Worm (Caenorhabditis elegans) whole organism, L4 larva: ENCODE measurements around the gene C27A2.12.
A peak's percentile ranks its signal among the peaks of the same experiment; 100 is the strongest.

ENCODE experiments used
- Y48G9A.11 ChIP-seq: fragments of 200-800 bp; sonication (Bioruptor generic); IDR thresholded peaks from 2 replicates; pipeline ENCODE4 v1.3.6; 2022; ENCODE audit warnings: missing genetic modification reagents, missing genetic modification characterization, missing compliant biosample characterization
- Y75B8A.6 ChIP-seq: fragments of 200-800 bp; sonication (Bioruptor generic); IDR thresholded peaks from 2 replicates; pipeline ENCODE4 v1.3.6; 2022; ENCODE audit warnings: missing genetic modification reagents, missing genetic modification characterization, missing compliant biosample characterization
- aha-1 ChIP-seq: fragments of 150-350 bp; peaks from one replicate; lab custom pipeline; 2014; ENCODE audit warnings: missing biosample characterization, missing genetic modification characterization
- ceh-28 ChIP-seq: fragments of 150-350 bp; optimal IDR thresholded peaks from 2 replicates; lab custom pipeline; 2014; ENCODE audit warnings: missing biosample characterization, missing genetic modification reagents, missing genetic modification characterization
- ctbp-1 ChIP-seq: fragments of 200-800 bp; sonication (Bioruptor generic); IDR thresholded peaks from 2 replicates; pipeline ENCODE4 v1.3.6; 2022; ENCODE audit warnings: missing genetic modification reagents, missing genetic modification characterization, missing compliant biosample characterization
- daf-16 ChIP-seq, 3 experiments: sonication (generic microtip); optimal IDR thresholded peaks; 2 replicates each; lab custom pipeline; 2016 to 2017; ENCODE audit warnings: missing genetic modification characterization in 3 of 3, missing genetic modification reagents in 3 of 3, mild to moderate bottlenecking in 2 of 3, missing compliant biosample characterization in 2 of 3, missing biosample characterization in 1 of 3, moderate library complexity in 1 of 3
- daf-19 ChIP-seq: fragments of 200-800 bp; sonication (Bioruptor generic); conservative IDR thresholded peaks from 2 replicates; pipeline ENCODE4 v1.3.6; 2022; ENCODE audit warnings: missing genetic modification characterization, missing compliant biosample characterization
- dmd-6 ChIP-seq: fragments of 200-800 bp; sonication (Bioruptor generic); IDR thresholded peaks from 2 replicates; pipeline ENCODE4 v1.3.6; 2022; ENCODE audit warnings: missing genetic modification reagents, missing genetic modification characterization, missing compliant biosample characterization
- dpl-1 ChIP-seq: fragments of 150-350 bp; optimal IDR thresholded peaks from 2 replicates; lab custom pipeline; 2014; ENCODE audit warnings: missing biosample characterization, missing genetic modification reagents, missing genetic modification characterization
- duxl-1 ChIP-seq: sonication (generic microtip); optimal IDR thresholded peaks from 2 replicates; lab custom pipeline; 2016; ENCODE audit warnings: mild to moderate bottlenecking, missing genetic modification characterization, moderate library complexity, missing compliant biosample characterization; ENCODE audit not compliant: poor library complexity
- dve-1 ChIP-seq: sonication (generic microtip); optimal IDR thresholded peaks from 2 replicates; lab custom pipeline; 2017; ENCODE audit warnings: antibody characterized with exemption, mild to moderate bottlenecking, missing genetic modification characterization, missing compliant biosample characterization; ENCODE audit not compliant: insufficient read depth
- egl-43 ChIP-seq: fragments of 200-800 bp; sonication (Bioruptor generic); IDR thresholded peaks from 2 replicates; pipeline ENCODE4 v1.3.6; 2022; ENCODE audit warnings: missing genetic modification reagents, missing genetic modification characterization, missing compliant biosample characterization
- fos-1 ChIP-seq: fragments of 150-350 bp; optimal IDR thresholded peaks from 2 replicates; lab custom pipeline; 2014; ENCODE audit warnings: missing biosample characterization, missing genetic modification characterization
- gei-8 ChIP-seq: fragments of 200-800 bp; sonication (Bioruptor generic); optimal IDR thresholded peaks from 2 replicates; lab custom pipeline; 2018; ENCODE audit warnings: mild to moderate bottlenecking, missing genetic modification characterization, missing compliant biosample characterization
- hlh-11 ChIP-seq: fragments of 200-800 bp; sonication (Bioruptor generic); optimal IDR thresholded peaks from 2 replicates; lab custom pipeline; 2018; ENCODE audit warnings: mild to moderate bottlenecking, missing genetic modification characterization, missing compliant biosample characterization
- hlh-30 ChIP-seq: sonication (generic microtip); optimal IDR thresholded peaks from 2 replicates; lab custom pipeline; 2017; ENCODE audit warnings: antibody characterized with exemption, mild to moderate bottlenecking, missing genetic modification characterization, missing compliant biosample characterization; ENCODE audit not compliant: insufficient read depth
- lin-13 ChIP-seq: fragments of 150-350 bp; optimal IDR thresholded peaks from 2 replicates; lab custom pipeline; 2014; ENCODE audit warnings: missing biosample characterization, missing genetic modification reagents, missing genetic modification characterization
- lin-15B ChIP-seq: fragments of 150-350 bp; sonication (generic microtip); optimal IDR thresholded peaks from 3 replicates; lab custom pipeline; 2014; ENCODE audit warnings: missing biosample characterization, missing genetic modification characterization
- lin-29 ChIP-seq: fragments of 200-800 bp; sonication (Bioruptor generic); IDR thresholded peaks from 2 replicates; pipeline ENCODE4 v1.3.6; 2022; ENCODE audit warnings: missing genetic modification reagents, missing genetic modification characterization, missing compliant biosample characterization
- lin-38 ChIP-seq: fragments of 200-800 bp; sonication (Bioruptor generic); IDR thresholded peaks from 2 replicates; pipeline ENCODE4 v1.3.6; 2022; ENCODE audit warnings: missing genetic modification reagents, missing genetic modification characterization, missing compliant biosample characterization
- lir-3 ChIP-seq: sonication (generic microtip); optimal IDR thresholded peaks from 2 replicates; lab custom pipeline; 2016; ENCODE audit warnings: mild to moderate bottlenecking, missing genetic modification characterization, missing compliant biosample characterization
- lsy-2 ChIP-seq, 2 experiments: fragments of 150-350 bp in 1 of 2; sonication (generic microtip) in 1 of 2; optimal IDR thresholded peaks; 2 replicates each; lab custom pipeline; 2014 to 2017; ENCODE audit warnings: missing biosample characterization in 2 of 2, missing genetic modification characterization in 2 of 2
- madf-9 ChIP-seq: fragments of 200-800 bp; sonication (Bioruptor generic); conservative IDR thresholded peaks from 2 replicates; pipeline ENCODE4 v1.3.6; 2022; ENCODE audit warnings: missing genetic modification reagents, missing genetic modification characterization, missing compliant biosample characterization
- mdl-1 ChIP-seq, 2 experiments: fragments of 150-350 bp in 1 of 2; sonication (generic microtip) in 1 of 2; optimal IDR thresholded peaks; 2 replicates each; lab custom pipeline; 2014 to 2017; ENCODE audit warnings: missing biosample characterization in 2 of 2, missing genetic modification characterization in 2 of 2
- mep-1 ChIP-seq: fragments of 150-350 bp; sonication (generic microtip); optimal IDR thresholded peaks from 3 replicates; lab custom pipeline; 2014; ENCODE audit warnings: missing biosample characterization, missing genetic modification characterization
- mes-2 ChIP-seq: sonication (generic microtip); optimal IDR thresholded peaks from 2 replicates; lab custom pipeline; 2016; ENCODE audit warnings: missing genotype, mild to moderate bottlenecking, missing genetic modification characterization, missing compliant biosample characterization; ENCODE audit not compliant: poor library complexity, severe bottlenecking
- mxl-3 ChIP-seq: fragments of 200-800 bp; sonication (Bioruptor generic); optimal IDR thresholded peaks from 2 replicates; lab custom pipeline; 2018; ENCODE audit warnings: mild to moderate bottlenecking, missing genetic modification characterization, missing compliant biosample characterization
- nhr-102 ChIP-seq: sonication (generic microtip); optimal IDR thresholded peaks from 2 replicates; lab custom pipeline; 2016; ENCODE audit warnings: mild to moderate bottlenecking, missing genetic modification characterization, moderate library complexity, missing compliant biosample characterization
- nhr-28 ChIP-seq: fragments of 150-350 bp; optimal IDR thresholded peaks from 2 replicates; lab custom pipeline; 2014; ENCODE audit warnings: missing biosample characterization, missing genetic modification characterization
- nhr-41 ChIP-seq: fragments of 200-800 bp; sonication (Bioruptor generic); IDR thresholded peaks from 2 replicates; pipeline ENCODE4 v1.3.6; 2022; ENCODE audit warnings: missing genetic modification reagents, missing genetic modification characterization, missing compliant biosample characterization
- nhr-48 ChIP-seq: sonication (generic microtip); optimal IDR thresholded peaks from 2 replicates; lab custom pipeline; 2016; ENCODE audit warnings: mild to moderate bottlenecking, missing genetic modification characterization, missing compliant biosample characterization
- nhr-6 ChIP-seq: fragments of 150-350 bp; optimal IDR thresholded peaks from 2 replicates; lab custom pipeline; 2014; ENCODE audit warnings: missing biosample characterization, missing genetic modification characterization
- pha-4 ChIP-seq, 2 experiments: fragments of 150-350 bp in 1 of 2; fragments of 200-800 bp in 1 of 2; sonication (Bioruptor generic) in 1 of 2; IDR thresholded peaks in 1 of 2; optimal IDR thresholded peaks in 1 of 2; 2 replicates each; pipeline versions ENCODE4 v1.3.6 to Lab custom; 2014 to 2022; ENCODE audit warnings: missing genetic modification characterization in 2 of 2, missing genetic modification reagents in 2 of 2, missing biosample characterization in 1 of 2, missing compliant biosample characterization in 1 of 2
- rbr-2 ChIP-seq: sonication (generic microtip); optimal IDR thresholded peaks from 2 replicates; lab custom pipeline; 2016; ENCODE audit warnings: missing genotype, missing genetic modification characterization, missing compliant biosample characterization
- skn-1 ChIP-seq: fragments of 150-350 bp; optimal IDR thresholded peaks from 2 replicates; lab custom pipeline; 2014; ENCODE audit warnings: missing biosample characterization, missing genetic modification characterization
- spr-1 ChIP-seq: sonication (generic microtip); optimal IDR thresholded peaks from 2 replicates; lab custom pipeline; 2016; ENCODE audit warnings: mild to moderate bottlenecking, missing genetic modification characterization, missing compliant biosample characterization
- tra-1 ChIP-seq: fragments of 200-800 bp; sonication (Bioruptor generic); IDR thresholded peaks from 2 replicates; pipeline ENCODE4 v1.3.6; 2022; ENCODE audit warnings: missing genetic modification reagents, missing genetic modification characterization, missing compliant biosample characterization
- unc-130 ChIP-seq: sonication (generic microtip); optimal IDR thresholded peaks from 2 replicates; lab custom pipeline; 2016; ENCODE audit warnings: missing genetic modification reagents, missing genetic modification characterization, missing compliant biosample characterization
- unc-62 ChIP-seq, 3 experiments: fragments of 150-350 bp in 1 of 3; sonication (generic microtip); optimal IDR thresholded peaks in 2 of 3; peaks in 1 of 3; 1 replicate in 1 of 3; 2 replicates in 2 of 3; lab custom pipeline; 2014 to 2017; ENCODE audit warnings: missing biosample characterization in 3 of 3, missing genetic modification characterization in 3 of 3, missing genetic modification reagents in 3 of 3, missing genotype in 1 of 3
- zag-1 ChIP-seq: fragments of 150-350 bp; optimal IDR thresholded peaks from 2 replicates; lab custom pipeline; 2014; ENCODE audit warnings: missing biosample characterization, missing genetic modification characterization

Gene C27A2.12

ce11 chrII:5081124-5081913, 23.4 kb upstream of the C27A2.12 start, which contains the start of gene dsh-2:
dsh-2 (minus strand) TSS chrII:5081174.
- TF ChIP-seq dmd-6: peak; percentile 13; the same call in 1 of the 2 replicates
- TF ChIP-seq zag-1 (tag; lab: Kevin White, UChicago): no peak
- TF ChIP-seq egl-43 (GFP tag; lab: Robert Waterston, UW): no peak
- no peak for TF ChIP-seq lir-3 (tag; lab: Kevin White, UChicago)
- no peak for TF ChIP-seq madf-9 (GFP tag; lab: Robert Waterston, UW)
- peak; percentile 55 for TF ChIP-seq hlh-11 (tag; lab: Kevin White, UChicago)
- TF ChIP-seq mxl-3 (GFP tag; lab: Kevin White, UChicago): peak; percentile 64
- peak; percentile 45 for TF ChIP-seq duxl-1 (tag; lab: Kevin White, UChicago)
- no peak for TF ChIP-seq Y75B8A.6
- TF ChIP-seq spr-1: no peak
- peak; percentile 27 for TF ChIP-seq aha-1 (tag; lab: Kevin White, UChicago)
- no peak for TF ChIP-seq ctbp-1 (GFP tag; lab: Robert Waterston, UW)
- TF ChIP-seq unc-130 (GFP tag; lab: Kevin White, UChicago): peak; percentile 27
- peak; percentile 70 for TF ChIP-seq dve-1 (tag; lab: Kevin White, UChicago)
- TF ChIP-seq tra-1 (GFP tag; lab: Robert Waterston, UW): no peak
- TF ChIP-seq gei-8 (GFP tag; lab: Kevin White, UChicago): no peak
- TF ChIP-seq unc-62 (GFP tag; optimal IDR thresholded peaks at IDR 0.05 in 1 of 2; lab: Kevin White, UChicago): peak in 1 of 2 experiments; percentile 92
- TF ChIP-seq unc-62 (tag; optimal IDR thresholded peaks at IDR 0.05; lab: Kevin White, UChicago): no peak
- peak in 1 of 2 experiments; percentile 30 for TF ChIP-seq mdl-1 (tag; optimal IDR thresholded peaks at IDR 0.05; lab: Kevin White, UChicago)
- TF ChIP-seq Y48G9A.11: no peak
- TF ChIP-seq mep-1 (tag; lab: Kevin White, UChicago): no peak
- peak in 1 of 2 experiments; percentile 73 for TF ChIP-seq lsy-2 (tag; optimal IDR thresholded peaks at IDR 0.05; lab: Kevin White, UChicago)
- TF ChIP-seq dpl-1: peak; percentile 77
- TF ChIP-seq nhr-48 (tag; lab: Kevin White, UChicago): no peak
- no peak for TF ChIP-seq fos-1 (tag; lab: Kevin White, UChicago)
- TF ChIP-seq nhr-41 (GFP tag; lab: Robert Waterston, UW): peak; percentile 27; the same call in 1 of the 2 replicates
- TF ChIP-seq daf-19: no peak
- peak; percentile 55 for TF ChIP-seq lin-38
- peak; percentile 34 for TF ChIP-seq lin-13 (GFP tag; lab: Kevin White, UChicago)
- no peak for TF ChIP-seq nhr-102 (tag; lab: Kevin White, UChicago)
- TF ChIP-seq nhr-28 (tag; lab: Kevin White, UChicago): peak; percentile 42
- TF ChIP-seq mes-2 (tag; lab: Kevin White, UChicago): peak; percentile 85
- no peak for TF ChIP-seq lin-15B (tag; lab: Kevin White, UChicago)
- TF ChIP-seq skn-1 (tag; lab: Kevin White, UChicago): no peak
- no peak for TF ChIP-seq lin-29
- peak; percentile 84 for TF ChIP-seq hlh-30 (tag; lab: Kevin White, UChicago)
- peak; percentile 26 for TF ChIP-seq rbr-2 (tag; lab: Kevin White, UChicago)
- peak; percentile 25 for TF ChIP-seq ceh-28 (tag; lab: Kevin White, UChicago)
- peak; percentile 57 for TF ChIP-seq nhr-6
- no peak for TF ChIP-seq pha-4 (GFP tag; IDR thresholded peaks at IDR 0.05; lab: Robert Waterston, UW)
- peak; percentile 43 for TF ChIP-seq pha-4 (tag; optimal IDR thresholded peaks at IDR 0.05; lab: Kevin White, UChicago)
- TF ChIP-seq daf-16 (GFP tag; optimal IDR thresholded peaks at IDR 0.05; lab: Kevin White, UChicago): no peak
- TF ChIP-seq daf-16 (tag; optimal IDR thresholded peaks at IDR 0.05; lab: Kevin White, UChicago): peak; percentile 50
